Fruit fly (Drosophila melanogaster) whole organism, embryonic: ENCODE data around the gene CG42268.

Experiments used
- Adf1 ChIP-seq: fragments of 200-800 bp; sonication (Bioruptor generic); IDR thresholded peaks from 2 replicates; pipeline ENCODE4 v1.3.6; 2022; ENCODE audit warnings: missing biosample characterization, missing genetic modification characterization
- Blimp-1 ChIP-seq: fragments of 200-800 bp; sonication (Bioruptor generic); optimal IDR thresholded peaks from 3 replicates; lab custom pipeline; 2018; ENCODE audit warnings: missing biosample characterization, missing genetic modification characterization, mild to moderate bottlenecking, moderate library complexity, missing genetic modification reagents
- CG10274 ChIP-seq: fragments of 200-800 bp; sonication (Bioruptor generic); optimal IDR thresholded peaks from 3 replicates; lab custom pipeline; 2017; ENCODE audit warnings: missing biosample characterization, mild to moderate bottlenecking, missing genetic modification characterization
- CG10366 ChIP-seq: fragments of 200-800 bp; sonication (Bioruptor generic); IDR thresholded peaks from 2 replicates; pipeline ENCODE4 v1.3.6; 2022; ENCODE audit warnings: missing biosample characterization, missing genetic modification characterization
- CG11695 ChIP-seq: fragments of 200-800 bp; sonication (Bioruptor generic); IDR thresholded peaks from 3 replicates; pipeline ENCODE4 v1.3.6; 2022; ENCODE audit warnings: missing biosample characterization, missing genetic modification characterization
- CG12155 ChIP-seq: fragments of 200-800 bp; sonication (Bioruptor generic); optimal IDR thresholded peaks from 3 replicates; lab custom pipeline; 2016; ENCODE audit warnings: missing biosample characterization, missing genetic modification characterization
- CG14710 ChIP-seq: fragments of 200-800 bp; sonication (Bioruptor generic); optimal IDR thresholded peaks from 3 replicates; lab custom pipeline; 2019; ENCODE audit warnings: missing biosample characterization, mild to moderate bottlenecking, missing genetic modification characterization, moderate library complexity
- CG15269 ChIP-seq: fragments of 200-800 bp; sonication (Bioruptor generic); optimal IDR thresholded peaks from 2 replicates; lab custom pipeline; 2018; ENCODE audit warnings: missing biosample characterization, mild to moderate bottlenecking, missing genetic modification characterization, moderate library complexity
- CG1603 ChIP-seq: fragments of 200-800 bp; sonication (Bioruptor generic); optimal IDR thresholded peaks from 2 replicates; lab custom pipeline; 2019; ENCODE audit warnings: missing biosample characterization, mild to moderate bottlenecking, missing genetic modification characterization, moderate library complexity
- CG16813 ChIP-seq: fragments of 200-800 bp; sonication (Bioruptor generic); IDR thresholded peaks from 3 replicates; pipeline ENCODE4 v1.3.6; 2022; ENCODE audit warnings: missing biosample characterization, missing genetic modification characterization; ENCODE audit not compliant: partially characterized antibody
- CG16863 ChIP-seq: fragments of 200-800 bp; sonication (Bioruptor generic); optimal IDR thresholded peaks from 3 replicates; lab custom pipeline; 2016; ENCODE audit warnings: missing biosample characterization, missing genetic modification characterization
- CG17328 ChIP-seq: fragments of 200-800 bp; sonication (Bioruptor generic); IDR thresholded peaks from 2 replicates; pipeline ENCODE4 v1.3.6; 2022; ENCODE audit warnings: missing biosample characterization, missing genetic modification characterization
- CG17568 ChIP-seq: fragments of 200-800 bp; sonication (Bioruptor generic); optimal IDR thresholded peaks from 2 replicates; lab custom pipeline; 2018; ENCODE audit warnings: missing biosample characterization, mild to moderate bottlenecking, missing genetic modification characterization, moderate library complexity
- CG2116 ChIP-seq: fragments of 200-800 bp; sonication (Bioruptor generic); optimal IDR thresholded peaks from 3 replicates; lab custom pipeline; 2018; ENCODE audit warnings: missing biosample characterization, mild to moderate bottlenecking, missing genetic modification characterization
- CG2199 ChIP-seq: fragments of 200-800 bp; sonication (Bioruptor generic); IDR thresholded peaks from 3 replicates; pipeline ENCODE4 v1.3.6; 2022; ENCODE audit warnings: missing biosample characterization, missing genetic modification characterization
- CG32532 ChIP-seq: fragments of 200-800 bp; sonication (Bioruptor generic); IDR thresholded peaks from 2 replicates; pipeline ENCODE4 v1.3.6; 2022; ENCODE audit warnings: missing biosample characterization, missing genetic modification characterization
- CG32767 ChIP-seq: fragments of 200-800 bp; sonication (Bioruptor generic); IDR thresholded peaks from 2 replicates; pipeline ENCODE4 v1.3.6; 2022; ENCODE audit warnings: missing biosample characterization, missing genetic modification characterization
- CG34224 ChIP-seq: fragments of 200-800 bp; sonication (Bioruptor generic); IDR thresholded peaks from 3 replicates; pipeline ENCODE4 v1.3.6; 2022; ENCODE audit warnings: missing biosample characterization, missing genetic modification characterization; ENCODE audit not compliant: partially characterized antibody
- CG4424 ChIP-seq: fragments of 200-800 bp; sonication (Bioruptor generic); optimal IDR thresholded peaks from 3 replicates; lab custom pipeline; 2016; ENCODE audit warnings: missing biosample characterization, missing genetic modification characterization
- CG4730 ChIP-seq: fragments of 200-800 bp; sonication (Bioruptor generic); IDR thresholded peaks from 2 replicates; pipeline ENCODE4 v1.3.6; 2022; ENCODE audit warnings: missing biosample characterization, missing genetic modification characterization
- CG6689 ChIP-seq: fragments of 200-800 bp; sonication (Bioruptor generic); IDR thresholded peaks from 2 replicates; pipeline ENCODE4 v1.3.6; 2022; ENCODE audit warnings: missing biosample characterization, missing genetic modification characterization
- CG8290 ChIP-seq, 3 experiments: fragments of 200-800 bp; sonication (Bioruptor generic); optimal IDR thresholded peaks; 2 replicates each; lab custom pipeline; 2016 to 2019; ENCODE audit warnings: missing biosample characterization in 3 of 3, missing genetic modification characterization in 3 of 3, mild to moderate bottlenecking in 2 of 3, moderate library complexity in 1 of 3
- CG8478 ChIP-seq: fragments of >200 bp; optimal IDR thresholded peaks from 2 replicates; lab custom pipeline; 2018
- CrebB ChIP-seq: fragments of 200-800 bp; sonication (Bioruptor generic); optimal IDR thresholded peaks from 3 replicates; lab custom pipeline; 2018; ENCODE audit warnings: missing biosample characterization, mild to moderate bottlenecking, missing genetic modification characterization
- Fer1 ChIP-seq: fragments of 200-800 bp; sonication (Bioruptor generic); optimal IDR thresholded peaks from 2 replicates; lab custom pipeline; 2017; ENCODE audit warnings: missing biosample characterization, mild to moderate bottlenecking, missing genetic modification characterization
- Mrtf ChIP-seq: fragments of 200-800 bp; sonication (Bioruptor generic); IDR thresholded peaks from 3 replicates; pipeline ENCODE4 v1.3.6; 2022; ENCODE audit warnings: missing biosample characterization, missing genetic modification characterization
- Sox102F ChIP-seq: fragments of 200-800 bp; sonication (Bioruptor generic); optimal IDR thresholded peaks from 2 replicates; lab custom pipeline; 2018; ENCODE audit warnings: missing biosample characterization, mild to moderate bottlenecking, missing genetic modification characterization, moderate library complexity
- Spps ChIP-seq: fragments of 200-800 bp; sonication (Bioruptor generic); optimal IDR thresholded peaks from 2 replicates; lab custom pipeline; 2018; ENCODE audit warnings: missing biosample characterization, mild to moderate bottlenecking, missing genetic modification characterization
- Taf1 ChIP-seq: fragments of 200-800 bp; sonication (Bioruptor generic); IDR thresholded peaks from 2 replicates; pipeline ENCODE4 v1.3.6; 2022; ENCODE audit warnings: missing biosample characterization, missing genetic modification characterization
- bowl ChIP-seq: fragments of 200-800 bp; sonication (Bioruptor generic); IDR thresholded peaks from 2 replicates; pipeline ENCODE4 v1.3.6; 2022; ENCODE audit warnings: missing biosample characterization, missing genetic modification characterization
- br ChIP-seq: fragments of >200 bp; optimal IDR thresholded peaks from 2 replicates; lab custom pipeline; 2017
- cg ChIP-seq: fragments of 200-800 bp; sonication (Bioruptor generic); optimal IDR thresholded peaks from 3 replicates; lab custom pipeline; 2019; ENCODE audit warnings: missing biosample characterization, mild to moderate bottlenecking, missing genetic modification characterization, moderate library complexity
- crp ChIP-seq, 2 experiments: fragments of 200-800 bp; sonication (Bioruptor generic); optimal IDR thresholded peaks; 2 replicates in 1 of 2; 3 replicates in 1 of 2; lab custom pipeline; 2017; ENCODE audit warnings: missing biosample characterization in 2 of 2, missing genetic modification characterization in 2 of 2, mild to moderate bottlenecking in 1 of 2, moderate library complexity in 1 of 2
- cwo ChIP-seq: fragments of 200-800 bp; sonication (Bioruptor generic); optimal IDR thresholded peaks from 3 replicates; lab custom pipeline; 2017; ENCODE audit warnings: missing biosample characterization, missing genetic modification characterization, mild to moderate bottlenecking, moderate library complexity, missing genetic modification reagents
- fu2 ChIP-seq: fragments of 200-800 bp; sonication (Bioruptor generic); optimal IDR thresholded peaks from 2 replicates; lab custom pipeline; 2016; ENCODE audit warnings: missing biosample characterization, missing genetic modification characterization
- insv ChIP-seq, 2 experiments: fragments of 200-800 bp; sonication (Bioruptor generic); optimal IDR thresholded peaks; 3 replicates each; lab custom pipeline; 2016 to 2018; ENCODE audit warnings: missing biosample characterization in 2 of 2, missing genetic modification characterization in 2 of 2
- jumu ChIP-seq: fragments of 200-800 bp; sonication (Bioruptor generic); optimal IDR thresholded peaks from 3 replicates; lab custom pipeline; 2016; ENCODE audit warnings: missing biosample characterization, missing genetic modification characterization
- lilli ChIP-seq: fragments of 200-800 bp; sonication (Bioruptor generic); optimal IDR thresholded peaks from 3 replicates; lab custom pipeline; 2016; ENCODE audit warnings: missing biosample characterization, missing genetic modification characterization
- otp ChIP-seq: fragments of 200-800 bp; sonication (Bioruptor generic); IDR thresholded peaks from 3 replicates; pipeline ENCODE4, ENCODE4 v1.3.6; 2022; ENCODE audit warnings: missing biosample characterization, missing genetic modification characterization
- peb ChIP-seq: fragments of 200-800 bp; sonication (Bioruptor generic); IDR thresholded peaks from 2 replicates; pipeline ENCODE4 v1.3.6; 2022; ENCODE audit warnings: missing biosample characterization, missing genetic modification characterization
- ranshi ChIP-seq: fragments of 200-800 bp; sonication (Bioruptor generic); IDR thresholded peaks from 2 replicates; pipeline ENCODE4 v1.3.6; 2022; ENCODE audit warnings: missing biosample characterization, missing genetic modification characterization
- rib ChIP-seq: fragments of 200-800 bp; sonication (Bioruptor generic); IDR thresholded peaks from 2 replicates; pipeline ENCODE4 v1.3.6; 2022; ENCODE audit warnings: missing biosample characterization, missing genetic modification characterization
- sc ChIP-seq, 3 experiments: fragments of >200 bp in 2 of 3; fragments of 200-800 bp in 1 of 3; sonication (Bioruptor generic) in 1 of 3; optimal IDR thresholded peaks; 2 replicates in 2 of 3; 3 replicates in 1 of 3; lab custom pipeline; 2017; ENCODE audit warnings: mild to moderate bottlenecking in 1 of 3, missing biosample characterization in 1 of 3, missing genetic modification characterization in 1 of 3, missing genetic modification reagents in 1 of 3
- sens ChIP-seq: fragments of 200-800 bp; sonication (Bioruptor generic); peaks from one replicate; lab custom pipeline; 2016; ENCODE audit warnings: missing biosample characterization, missing genetic modification characterization
- sim ChIP-seq: fragments of 200-800 bp; sonication (Bioruptor generic); IDR thresholded peaks from 2 replicates; pipeline ENCODE4 v1.3.6; 2022; ENCODE audit warnings: missing biosample characterization, missing genetic modification characterization
- sisA ChIP-seq: fragments of 200-800 bp; sonication (Bioruptor generic); IDR thresholded peaks from 2 replicates; pipeline ENCODE4 v1.3.6; 2022; ENCODE audit warnings: missing biosample characterization, missing genetic modification characterization
- tap ChIP-seq: fragments of 200-800 bp; optimal IDR thresholded peaks from 3 replicates; lab custom pipeline; 2019; ENCODE audit warnings: missing biosample characterization, mild to moderate bottlenecking, missing genetic modification characterization, moderate library complexity
- tna ChIP-seq: fragments of 200-800 bp; sonication (Bioruptor generic); IDR thresholded peaks from 2 replicates; pipeline ENCODE4 v1.3.6; 2022; ENCODE audit warnings: missing biosample characterization, missing genetic modification characterization; ENCODE audit not compliant: partially characterized antibody

The CG42268 gene

dm6 chr3L:9693552-9694133 lies 66.6 kb downstream of the CG42268 start (continued):
- TF ChIP-seq CG32532 (GFP tag; lab: Robert Waterston, UW) (peak; percentile 60; the same call in 1 of the 2 replicates), CG1603 (tag; lab: Kevin White, UChicago) (no peak), Sox102F (peak; percentile 48), cwo (GFP tag; lab: Kevin White, UChicago) (peak; percentile 70), Mrtf (GFP tag; lab: Robert Waterston, UW) (no peak), CG4424 (GFP tag; lab: Kevin White, UChicago) (no peak), Adf1 (GFP tag; lab: Robert Waterston, UW) (peak; percentile 6; the same call in 1 of the 2 replicates), CG6689 (GFP tag; lab: Robert Waterston, UW) (peak; percentile 39; the same call in 1 of the 2 replicates), rib (GFP tag; lab: Robert Waterston, UW) (peak; percentile 12; the same call in 1 of the 2 replicates), cg (GFP tag; lab: Kevin White, UChicago) (peak; percentile 76), bowl (GFP tag; lab: Robert Waterston, UW) (no peak), CG17568 (GFP tag; lab: Kevin White, UChicago) (peak; percentile 10), tap (no peak), CG11695 (GFP tag; lab: Robert Waterston, UW) (peak; percentile 63; the same call in 2 of the 3 replicates), CG8478 (lab: Kevin White, UChicago) (peak; percentile 76), crp (GFP tag; optimal IDR thresholded peaks at IDR 0.05; lab: Kevin White, UChicago) (peak in 1 of 2 experiments; percentile 30), CG2199 (GFP tag; lab: Robert Waterston, UW) (no peak), br (lab: Kevin White, UChicago) (no peak), Blimp-1 (GFP tag; lab: Kevin White, UChicago) (peak; percentile 3), Spps (tag; lab: Kevin White, UChicago) (no peak), Fer1 (GFP tag; lab: Kevin White, UChicago) (no peak), CG34224 (no peak), CG10274 (GFP tag; lab: Kevin White, UChicago) (no peak), CG15269 (tag; lab: Kevin White, UChicago) (no peak), insv (GFP tag; optimal IDR thresholded peaks at IDR 0.05; lab: Kevin White, UChicago) (no peak), CG17328 (GFP tag; lab: Robert Waterston, UW) (peak; percentile 44; the same call in 1 of the 2 replicates), ranshi (GFP tag; lab: Robert Waterston, UW) (0 out of 2 replicates have a peak, but pooled peaks have one; percentile 9), CG32767 (GFP tag; lab: Robert Waterston, UW) (0 out of 2 replicates have a peak, but pooled peaks have one; percentile 16), CG4730 (no peak), peb (0 out of 2 replicates have a peak, but pooled peaks have one; percentile 26), sim (GFP tag; lab: Robert Waterston, UW) (0 out of 2 replicates have a peak, but pooled peaks have one; percentile 41), fu2 (GFP tag; lab: Kevin White, UChicago) (no peak)

- TF ChIP-seq CG2116 (GFP tag; lab: Kevin White, UChicago) (peak; percentile 78), sens (GFP tag; lab: Kevin White, UChicago) (peak; percentile 100), sisA (GFP tag; lab: Robert Waterston, UW) (peak; percentile 90), Taf1 (peak; percentile 76), sc (optimal IDR thresholded peaks at IDR 0.05; lab: Kevin White, UChicago) (no peak), sc (GFP tag; optimal IDR thresholded peaks at IDR 0.05; lab: Kevin White, UChicago) (peak; percentile 95), CG12155 (GFP tag; lab: Kevin White, UChicago) (peak; percentile 94), jumu (peak; percentile 97), CG14710 (peak; percentile 94), CG10274 (GFP tag; lab: Kevin White, UChicago) (peak; percentile 94), CG16863 (GFP tag; lab: Kevin White, UChicago) (peak; percentile 96), CG8290 (GFP tag; optimal IDR thresholded peaks at IDR 0.05; lab: Kevin White, UChicago) (peak; percentile 95), CG8290 (tag; optimal IDR thresholded peaks at IDR 0.05; lab: Kevin White, UChicago) (peak; percentile 58 to 88), CG10366 (GFP tag; lab: Robert Waterston, UW) (peak; percentile 86), CG16813 (GFP tag; lab: Robert Waterston, UW) (no peak), otp (GFP tag; lab: Robert Waterston, UW) (peak; percentile 69; the same call in 1 of the 3 replicates), CrebB (tag; lab: Kevin White, UChicago) (peak; percentile 71), lilli (GFP tag; lab: Kevin White, UChicago) (peak; percentile 97), tna (GFP tag; lab: Robert Waterston, UW) (no peak)
Observed at dm6 chr3L:9692892-9693551, 67.2 kb downstream of the CG42268 start.
